Worm (Caenorhabditis elegans) whole organism, midembryonic: ENCODE data around the gene nceh-1.

Experiments
- T22C8.4 ChIP-seq: fragments of 200-800 bp; sonication (Bioruptor generic); IDR thresholded peaks from 2 replicates; pipeline ENCODE4 v1.3.6; 2022; ENCODE audit warnings: missing genetic modification characterization, missing compliant biosample characterization
- cog-1 ChIP-seq: sonication (generic microtip); optimal IDR thresholded peaks from 2 replicates; lab custom pipeline; 2016; ENCODE audit warnings: missing genetic modification characterization, missing compliant biosample characterization
- flt-1 ChIP-seq: fragments of 200-800 bp; sonication (Bioruptor generic); IDR thresholded peaks from 2 replicates; pipeline ENCODE4 v1.3.6; 2022; ENCODE audit warnings: missing genetic modification characterization, missing compliant biosample characterization
- klf-2 ChIP-seq: fragments of 200-800 bp; sonication (Bioruptor generic); conservative IDR thresholded peaks from 2 replicates; pipeline ENCODE4 v1.3.6; 2022; ENCODE audit warnings: missing genetic modification reagents, missing genetic modification characterization, missing compliant biosample characterization
- med-1 ChIP-seq: sonication (generic microtip); optimal IDR thresholded peaks from 2 replicates; lab custom pipeline; 2017; ENCODE audit warnings: missing genetic modification characterization, mild to moderate bottlenecking, missing compliant biosample characterization, antibody characterized with exemption, missing genetic modification reagents; ENCODE audit not compliant: insufficient read depth
- ref-1 ChIP-seq: fragments of 200-800 bp; sonication (Bioruptor generic); conservative IDR thresholded peaks from 2 replicates; pipeline ENCODE4 v1.3.6; 2022; ENCODE audit warnings: missing genetic modification reagents, missing genetic modification characterization, missing compliant biosample characterization
- tab-1 ChIP-seq: fragments of 200-800 bp; sonication (Bioruptor generic); IDR thresholded peaks from 2 replicates; pipeline ENCODE4 v1.3.6; 2022; ENCODE audit warnings: missing genetic modification characterization, missing compliant biosample characterization
- ztf-23 ChIP-seq: fragments of 200-800 bp; sonication (Bioruptor generic); IDR thresholded peaks from 2 replicates; pipeline ENCODE4 v1.3.6; 2022; ENCODE audit warnings: missing genetic modification reagents, missing genetic modification characterization, missing compliant biosample characterization
- ztf-29 ChIP-seq: fragments of 200-800 bp; sonication (Bioruptor generic); IDR thresholded peaks from 2 replicates; pipeline ENCODE4 v1.3.6; 2022; ENCODE audit warnings: missing genetic modification reagents, missing genetic modification characterization, missing compliant biosample characterization

nceh-1 gene

DNA sequence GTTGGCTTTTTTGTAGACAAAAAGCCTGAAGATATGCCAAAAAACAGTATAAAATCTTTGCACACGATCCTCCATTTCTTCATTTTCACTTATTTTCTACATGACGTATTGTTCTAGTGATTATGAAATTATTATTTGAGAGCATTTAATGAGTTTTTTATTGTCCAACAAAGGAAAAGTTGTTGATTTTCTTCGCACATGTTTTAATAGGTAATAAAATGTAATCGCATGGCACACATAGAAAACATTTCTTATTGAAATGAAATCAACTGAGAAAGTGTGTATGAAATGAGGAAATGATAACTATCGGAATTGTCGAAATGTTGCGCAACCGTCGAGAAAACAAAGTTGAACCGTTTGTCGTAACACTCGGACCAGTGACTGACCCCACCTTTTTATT lies 24.2 kb downstream of the nceh-1 start:
- no peak for TF ChIP-seq ztf-29 (GFP tag; lab: Robert Waterston, UW)
- TF ChIP-seq flt-1 (GFP tag; lab: Robert Waterston, UW), result no peak
- TF ChIP-seq klf-2, result no peak
- no peak for TF ChIP-seq tab-1 (GFP tag; lab: Robert Waterston, UW)
- TF ChIP-seq ref-1 (GFP tag; lab: Robert Waterston, UW), result no peak
- no peak for TF ChIP-seq ztf-23 (GFP tag; lab: Robert Waterston, UW)
- no peak for TF ChIP-seq med-1 (GFP tag; lab: Kevin White, UChicago)

DNA sequence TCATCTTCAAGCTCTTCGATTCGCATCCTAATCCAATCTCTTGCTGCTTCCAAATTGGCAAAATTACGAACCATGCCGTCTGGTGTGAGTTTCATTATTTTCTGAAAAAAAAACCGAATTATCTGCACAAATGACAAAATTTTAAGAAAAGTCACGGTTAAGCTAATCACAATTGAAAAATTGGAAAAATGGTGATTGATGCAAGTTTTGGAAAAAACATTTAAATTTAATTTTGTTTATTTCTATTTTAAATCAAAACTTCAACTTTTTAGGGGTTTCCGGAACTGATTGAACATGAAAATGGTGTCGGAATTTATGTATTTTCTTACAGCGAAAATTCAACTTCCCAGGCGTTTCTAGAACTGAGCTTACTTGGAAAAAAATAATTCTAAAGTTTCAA lies 25.6 kb downstream of the nceh-1 start, which contains the start of gene C25F9.12:
TSS of gene C25F9.12 (minus strand) at position 101 of the 400 bp plus-strand sequence.
- no peak for TF ChIP-seq T22C8.4
- TF ChIP-seq tab-1 (GFP tag; lab: Robert Waterston, UW), result no peak
- no peak for TF ChIP-seq flt-1 (GFP tag; lab: Robert Waterston, UW)
- TF ChIP-seq med-1 (GFP tag; lab: Kevin White, UChicago), result no peak
- no peak for TF ChIP-seq ztf-29 (GFP tag; lab: Robert Waterston, UW)
- TF ChIP-seq ref-1 (GFP tag; lab: Robert Waterston, UW), result no peak
- TF ChIP-seq klf-2, result no peak
- TF ChIP-seq cog-1 (tag; lab: Kevin White, UChicago), result no peak
- no peak for TF ChIP-seq ztf-23 (GFP tag; lab: Robert Waterston, UW)

DNA sequence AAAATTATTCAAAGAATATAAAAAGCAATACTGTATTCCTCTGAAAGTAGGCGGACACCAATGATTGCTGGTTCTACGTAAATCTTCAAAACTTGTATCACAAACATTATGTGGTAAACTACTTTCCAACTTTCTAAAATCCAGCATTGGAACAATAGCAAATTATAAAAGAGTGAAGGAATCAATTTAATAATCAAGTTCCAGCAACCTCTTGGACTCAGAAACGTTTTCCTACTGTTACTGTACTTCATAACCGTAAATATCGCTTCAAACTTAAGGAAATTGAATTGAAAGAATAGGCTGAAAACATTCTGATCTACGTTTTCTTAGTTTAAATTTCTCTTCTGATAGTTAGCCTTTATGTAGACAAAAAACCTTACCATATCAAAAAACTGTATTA lies 26.4 kb downstream of the nceh-1 start:
- no peak for TF ChIP-seq ztf-23 (GFP tag; lab: Robert Waterston, UW)
- no peak for TF ChIP-seq T22C8.4
- no peak for TF ChIP-seq tab-1 (GFP tag; lab: Robert Waterston, UW)
- no peak for TF ChIP-seq klf-2
- TF ChIP-seq flt-1 (GFP tag; lab: Robert Waterston, UW), result no peak
- no peak for TF ChIP-seq cog-1 (tag; lab: Kevin White, UChicago)
- TF ChIP-seq ref-1 (GFP tag; lab: Robert Waterston, UW), result no peak
- no peak for TF ChIP-seq ztf-29 (GFP tag; lab: Robert Waterston, UW)
- no peak for TF ChIP-seq med-1 (GFP tag; lab: Kevin White, UChicago)

DNA sequence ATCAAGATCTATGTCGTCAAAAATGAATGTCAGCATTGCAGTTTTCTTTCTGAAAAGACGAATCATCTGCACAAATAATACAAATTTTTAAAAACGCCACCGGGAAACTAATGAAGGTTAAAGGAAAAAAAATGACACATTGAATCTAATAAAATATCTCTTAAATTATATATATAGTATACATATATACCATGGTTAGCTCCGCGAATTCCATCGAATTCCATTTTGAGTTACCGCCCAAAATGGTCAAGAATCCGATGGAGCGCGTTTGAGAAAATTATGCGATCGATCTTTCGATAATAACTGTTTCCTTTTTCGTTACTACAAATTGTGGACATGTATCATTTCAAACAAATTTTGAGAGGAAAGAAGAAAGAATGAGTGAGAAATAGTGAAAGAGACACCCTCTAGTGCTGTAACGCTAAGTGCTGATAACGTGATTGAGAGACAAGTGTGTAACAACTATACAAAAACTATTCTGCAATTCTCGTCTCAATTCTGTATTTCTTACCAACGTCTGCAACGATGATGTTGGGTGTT lies 28.1 kb downstream of the nceh-1 start, which contains the start of the genes C25F9.6 and C25F9.10:
TSS of gene C25F9.6 (minus strand) at position 51 of the 540 bp plus-strand sequence.
TSS of gene C25F9.10 (plus strand) at position 454 of the 540 bp plus-strand sequence.
- TF ChIP-seq tab-1 (GFP tag; lab: Robert Waterston, UW) (no peak), T22C8.4 (no peak), ztf-23 (GFP tag; lab: Robert Waterston, UW) (no peak), ztf-29 (GFP tag; lab: Robert Waterston, UW) (no peak), med-1 (GFP tag; lab: Kevin White, UChicago) (no peak), klf-2 (no peak), flt-1 (GFP tag; lab: Robert Waterston, UW) (no peak)

DNA sequence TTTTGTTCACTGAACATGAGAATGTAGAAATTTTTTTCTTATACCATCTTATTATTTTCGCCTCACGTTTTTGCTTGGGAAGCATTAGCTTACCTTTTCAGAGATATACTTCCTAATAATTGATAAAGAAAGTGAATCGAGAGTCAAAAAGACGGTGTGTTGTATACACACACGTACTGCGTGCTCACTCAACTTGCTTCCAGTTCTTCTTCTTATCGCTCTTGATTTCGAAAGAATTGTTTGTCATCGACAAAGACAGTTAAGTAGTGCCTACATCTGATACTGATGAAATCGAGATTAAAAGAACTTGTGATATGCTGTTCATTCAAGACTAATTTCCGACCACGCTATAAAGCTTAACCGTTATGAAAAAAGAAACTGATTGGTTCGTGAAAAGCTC lies 33.4 kb downstream of the nceh-1 start, which contains the start of gene C25F9.5:
TSS of gene C25F9.5 (minus strand) at position 195 of the 400 bp plus-strand sequence.
- no peak for TF ChIP-seq cog-1 (tag; lab: Kevin White, UChicago)
- TF ChIP-seq tab-1 (GFP tag; lab: Robert Waterston, UW), result no peak
- no peak for TF ChIP-seq ztf-23 (GFP tag; lab: Robert Waterston, UW)
- TF ChIP-seq ref-1 (GFP tag; lab: Robert Waterston, UW), result no peak
- no peak for TF ChIP-seq flt-1 (GFP tag; lab: Robert Waterston, UW)
- TF ChIP-seq ztf-29 (GFP tag; lab: Robert Waterston, UW), result no peak
- TF ChIP-seq med-1 (GFP tag; lab: Kevin White, UChicago), result no peak
- TF ChIP-seq T22C8.4, result no peak
- TF ChIP-seq klf-2, result no peak

DNA sequence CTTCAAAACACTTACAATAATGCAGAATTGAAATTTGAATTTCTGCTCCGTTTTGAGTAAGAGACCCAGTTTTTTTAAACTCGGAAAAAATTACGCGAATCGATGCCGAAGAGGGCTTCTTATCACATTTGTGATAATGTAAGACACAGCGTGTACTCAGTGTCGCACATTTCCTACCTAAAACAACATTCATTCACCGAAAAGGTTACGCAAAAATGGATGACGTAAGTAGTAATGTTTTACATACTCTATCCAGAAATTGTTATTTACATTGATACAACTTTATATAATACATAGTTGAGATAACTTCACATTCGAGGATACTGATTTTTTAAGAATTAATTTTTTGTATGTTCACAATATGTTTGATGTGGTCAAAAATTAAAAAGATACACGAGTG lies 39.2 kb downstream of the nceh-1 start, which contains the start of the genes C25F9.4 and C25F9.9:
TSS of gene C25F9.4 (minus strand) at position 101 of the 400 bp plus-strand sequence.
TSS of gene C25F9.9 (plus strand) at position 137 of the 400 bp plus-strand sequence.
- TF ChIP-seq ztf-23 (GFP tag; lab: Robert Waterston, UW), result no peak

DNA sequence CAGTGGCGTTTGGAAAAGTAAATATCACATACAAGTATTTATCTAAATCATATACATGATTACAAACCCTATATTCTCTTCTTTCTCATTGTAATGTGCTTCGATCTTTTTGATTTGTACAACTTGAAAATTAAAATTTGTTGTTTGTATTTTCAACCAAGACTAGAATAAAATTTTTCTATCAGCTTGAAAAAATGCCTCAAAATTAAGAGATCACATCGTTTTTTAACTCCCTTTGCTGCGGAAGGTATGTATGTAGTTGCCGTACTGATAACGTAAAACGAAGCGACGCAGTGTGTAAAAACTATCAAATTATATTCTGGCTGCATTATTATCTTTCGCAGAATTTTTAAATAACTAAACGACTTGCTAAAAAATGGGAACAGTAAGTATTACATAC lies 40.6 kb downstream of the nceh-1 start, which contains the start of gene C25F9.15:
TSS of gene C25F9.15 (plus strand) at position 301 of the 400 bp plus-strand sequence.
- TF ChIP-seq cog-1 (tag; lab: Kevin White, UChicago) (no peak), ztf-23 (GFP tag; lab: Robert Waterston, UW) (no peak), flt-1 (GFP tag; lab: Robert Waterston, UW) (no peak)

DNA sequence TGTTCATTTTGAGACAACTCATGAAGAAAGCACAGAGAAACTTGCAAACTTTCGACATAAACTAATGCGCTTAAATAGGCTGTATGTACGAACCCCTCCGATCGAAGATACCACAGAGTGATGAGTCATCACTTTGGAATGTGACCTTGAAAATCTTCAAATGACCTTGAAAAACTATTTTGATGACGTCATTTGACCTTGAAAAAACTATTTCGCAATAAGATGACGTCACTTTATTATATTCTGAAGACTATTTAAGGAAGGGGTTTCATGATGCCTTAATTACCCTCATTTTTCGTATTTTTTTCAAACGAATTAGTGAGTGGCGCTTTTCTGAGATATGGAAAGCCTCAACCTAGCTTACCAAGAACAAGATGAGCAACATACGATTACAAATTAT lies 43.9 kb downstream of the nceh-1 start, which contains the start of gene C25F9.2:
TSS of gene C25F9.2 (plus strand) at position 341 of the 400 bp plus-strand sequence.
- TF ChIP-seq ztf-29 (GFP tag; lab: Robert Waterston, UW) (no peak), ztf-23 (GFP tag; lab: Robert Waterston, UW) (no peak), tab-1 (GFP tag; lab: Robert Waterston, UW) (no peak), klf-2 (no peak), T22C8.4 (no peak)

DNA sequence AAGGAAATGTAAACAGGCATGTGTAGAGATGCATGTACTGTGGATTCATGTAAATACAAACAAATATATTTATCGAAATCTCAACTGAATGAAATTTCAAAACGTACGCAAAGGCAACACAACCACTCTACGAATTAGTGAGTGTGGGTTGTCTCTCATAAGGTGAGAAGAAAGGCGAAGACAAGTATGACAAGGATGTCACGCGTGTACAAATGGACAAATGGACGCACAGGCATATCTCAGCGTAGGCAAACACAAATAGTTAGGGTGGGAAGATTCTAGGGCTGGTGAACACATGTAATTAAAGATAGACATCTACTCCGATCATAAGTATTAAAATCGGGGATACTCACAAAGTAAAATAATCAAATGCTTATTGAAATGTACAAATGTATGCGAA lies 50.9 kb downstream of the nceh-1 start:
- no peak for TF ChIP-seq T22C8.4
- TF ChIP-seq klf-2, result no peak
- TF ChIP-seq flt-1 (GFP tag; lab: Robert Waterston, UW), result no peak
- TF ChIP-seq tab-1 (GFP tag; lab: Robert Waterston, UW), result no peak
- TF ChIP-seq ztf-23 (GFP tag; lab: Robert Waterston, UW), result no peak
- no peak for TF ChIP-seq ref-1 (GFP tag; lab: Robert Waterston, UW)
- TF ChIP-seq med-1 (GFP tag; lab: Kevin White, UChicago), result no peak
- no peak for TF ChIP-seq cog-1 (tag; lab: Kevin White, UChicago)
- no peak for TF ChIP-seq ztf-29 (GFP tag; lab: Robert Waterston, UW)

DNA sequence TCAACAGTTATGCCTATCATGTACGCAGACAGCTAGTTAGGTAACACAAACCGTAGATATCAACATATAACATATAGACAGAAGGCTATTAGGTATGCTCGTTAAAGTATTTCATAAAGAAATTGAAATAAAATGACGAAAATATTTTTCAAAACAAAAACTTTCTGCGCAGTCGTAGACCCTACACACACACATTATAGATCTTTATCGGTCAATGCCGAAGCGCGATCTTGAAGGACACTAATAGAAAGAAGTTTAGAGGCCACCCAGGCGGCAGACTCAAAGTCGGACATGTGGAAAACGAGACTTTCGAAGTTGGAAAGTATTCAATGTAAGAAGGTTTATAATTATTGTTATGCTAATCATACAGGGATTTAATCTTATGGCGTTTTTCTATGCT lies 51.7 kb downstream of the nceh-1 start:
- no peak for TF ChIP-seq T22C8.4
- no peak for TF ChIP-seq med-1 (GFP tag; lab: Kevin White, UChicago)
- no peak for TF ChIP-seq klf-2
- no peak for TF ChIP-seq ztf-23 (GFP tag; lab: Robert Waterston, UW)
- no peak for TF ChIP-seq tab-1 (GFP tag; lab: Robert Waterston, UW)
- TF ChIP-seq flt-1 (GFP tag; lab: Robert Waterston, UW), result no peak
- no peak for TF ChIP-seq ztf-29 (GFP tag; lab: Robert Waterston, UW)
- TF ChIP-seq cog-1 (tag; lab: Kevin White, UChicago), result no peak
- no peak for TF ChIP-seq ref-1 (GFP tag; lab: Robert Waterston, UW)
